Worm (Caenorhabditis elegans): ENCODE results near the gene exp-1.

The exp-1 gene

DNA sequence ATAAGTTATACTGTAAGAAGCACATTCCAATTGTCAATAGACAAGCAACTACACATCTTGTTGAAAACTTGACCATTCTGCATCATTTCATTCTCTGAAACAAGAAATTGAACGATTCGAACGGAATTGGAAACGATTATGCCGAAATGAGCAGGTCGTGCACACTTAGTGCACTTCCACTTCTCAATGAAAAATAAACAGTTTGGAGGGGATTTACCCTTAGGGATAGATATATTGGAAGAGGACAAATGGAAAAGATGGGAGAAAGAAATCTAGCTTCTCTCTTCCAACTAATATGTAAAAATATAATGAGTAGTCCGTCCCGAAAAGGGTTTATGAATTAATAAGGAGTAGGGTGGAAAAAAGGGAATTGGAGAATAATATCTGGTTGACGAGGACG is 8.3 kb upstream of the exp-1 start, which contains the start of gene hst-3.1:
TSS of gene hst-3.1 (minus strand) at position 101 of the 400 bp plus-strand sequence.
- no peak for TF ChIP-seq cog-1 (tag; optimal IDR thresholded peaks at IDR 0.05)
- no peak for TF ChIP-seq ztf-23 (GFP tag; IDR thresholded peaks at IDR 0.05)
- no peak for TF ChIP-seq med-1 (GFP tag; optimal IDR thresholded peaks at IDR 0.05; ENCODE audit: insufficient read depth)
- no peak for TF ChIP-seq T22C8.4 (GFP tag; IDR thresholded peaks at IDR 0.05)
- TF ChIP-seq ref-1 (GFP tag; conservative IDR thresholded peaks at IDR 0.05): no peak
- TF ChIP-seq tab-1 (GFP tag; IDR thresholded peaks at IDR 0.05): no peak
- TF ChIP-seq ztf-29 (GFP tag; IDR thresholded peaks at IDR 0.05): no peak
- TF ChIP-seq klf-2 (GFP tag; conservative IDR thresholded peaks at IDR 0.05): no peak
- no peak for TF ChIP-seq flt-1 (GFP tag; IDR thresholded peaks at IDR 0.05)

DNA sequence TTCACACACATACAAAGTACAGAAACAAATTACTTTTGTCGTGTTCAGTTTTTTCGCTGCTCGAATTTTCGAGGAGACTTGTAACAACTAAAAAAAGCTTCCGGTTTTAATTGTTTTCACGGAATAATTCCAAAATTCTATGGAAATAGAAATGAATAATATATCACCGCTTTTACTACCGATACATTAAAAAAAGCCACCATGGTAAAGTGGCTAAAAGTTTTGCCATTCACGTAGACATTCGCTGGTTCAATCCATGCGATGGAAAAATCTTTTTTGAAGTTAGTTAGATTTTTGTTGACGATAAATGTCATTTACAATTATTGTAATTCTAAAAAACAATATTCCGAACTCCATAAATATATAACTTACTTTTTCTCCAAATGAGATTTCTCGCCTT is 7.8 kb upstream of the exp-1 start:
- no peak for TF ChIP-seq ztf-23 (GFP tag; IDR thresholded peaks at IDR 0.05)
- TF ChIP-seq flt-1 (GFP tag; IDR thresholded peaks at IDR 0.05): no peak

DNA sequence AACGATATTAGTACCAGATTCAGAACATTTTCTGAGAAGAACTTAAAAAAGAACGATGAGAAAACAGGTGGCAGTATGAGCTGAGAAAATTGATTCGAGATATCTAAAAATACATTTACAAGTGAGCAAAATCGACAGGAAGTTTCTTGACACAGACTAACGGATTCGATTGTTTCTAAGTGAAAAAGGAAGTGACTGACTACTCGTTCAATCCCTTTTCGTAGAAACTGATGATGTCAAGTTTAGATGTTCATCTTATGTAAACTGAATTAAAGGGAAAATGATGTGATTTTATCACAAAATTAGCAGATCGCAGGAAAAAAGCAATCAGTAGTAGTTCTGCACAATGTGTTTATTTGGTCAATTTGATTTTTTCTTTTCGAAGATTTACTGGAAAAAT is 4.3 kb upstream of the exp-1 start:
- no peak for TF ChIP-seq med-1 (GFP tag; optimal IDR thresholded peaks at IDR 0.05; ENCODE audit: insufficient read depth)
- TF ChIP-seq ref-1 (GFP tag; conservative IDR thresholded peaks at IDR 0.05): no peak
- no peak for TF ChIP-seq ztf-29 (GFP tag; IDR thresholded peaks at IDR 0.05)
- no peak for TF ChIP-seq klf-2 (GFP tag; conservative IDR thresholded peaks at IDR 0.05)
- TF ChIP-seq T22C8.4 (GFP tag; IDR thresholded peaks at IDR 0.05): no peak

DNA sequence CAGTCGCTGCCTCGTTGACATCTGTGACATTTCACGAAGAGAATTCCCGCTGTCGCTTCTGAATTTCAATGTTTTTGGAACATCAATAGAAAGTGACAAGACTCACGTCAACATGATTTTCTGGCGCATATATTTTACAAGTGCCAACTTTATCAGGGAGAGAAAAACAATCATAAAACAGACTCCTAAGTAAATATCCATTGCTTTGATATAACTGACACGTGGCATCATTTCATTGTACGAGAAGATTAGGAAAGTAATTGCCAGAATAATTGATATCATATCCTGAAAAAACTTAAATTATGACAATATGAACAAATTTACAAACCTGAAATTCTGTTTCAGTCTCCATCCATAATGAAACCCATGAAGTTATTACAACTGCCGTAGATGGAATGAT is 2.8 kb downstream of the exp-1 start:
- TF ChIP-seq T22C8.4 (GFP tag; IDR thresholded peaks at IDR 0.05) (no peak), ref-1 (GFP tag; conservative IDR thresholded peaks at IDR 0.05) (no peak), ztf-23 (GFP tag; IDR thresholded peaks at IDR 0.05) (no peak), cog-1 (tag; optimal IDR thresholded peaks at IDR 0.05) (no peak), flt-1 (GFP tag; IDR thresholded peaks at IDR 0.05) (no peak), tab-1 (GFP tag; IDR thresholded peaks at IDR 0.05) (no peak), klf-2 (GFP tag; conservative IDR thresholded peaks at IDR 0.05) (no peak), med-1 (GFP tag; optimal IDR thresholded peaks at IDR 0.05; ENCODE audit: insufficient read depth) (no peak)

DNA sequence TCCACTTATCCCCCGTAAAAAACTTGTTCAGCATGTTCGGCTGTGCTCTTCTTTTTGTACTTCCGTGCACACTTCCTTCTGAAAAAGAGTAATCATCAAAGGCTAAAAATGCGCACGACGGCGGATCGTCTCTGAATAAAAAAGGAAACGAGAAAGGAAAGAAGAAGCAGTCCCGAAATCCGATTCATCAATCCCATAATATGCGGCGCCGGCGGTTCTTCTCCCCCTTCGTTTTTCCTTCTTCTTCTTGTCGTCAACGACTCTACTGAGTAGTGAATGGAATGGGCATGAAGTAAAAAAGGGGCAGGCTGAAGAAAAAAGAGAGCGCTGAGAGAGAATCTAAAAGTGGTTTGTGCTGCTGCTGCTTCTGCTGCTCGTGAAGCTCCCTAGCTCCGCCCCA is 11.5 kb downstream of the exp-1 start:
- TF ChIP-seq T22C8.4 (GFP tag; IDR thresholded peaks at IDR 0.05) (no peak), ztf-29 (GFP tag; IDR thresholded peaks at IDR 0.05) (no peak), cog-1 (tag; optimal IDR thresholded peaks at IDR 0.05) (no peak), flt-1 (GFP tag; IDR thresholded peaks at IDR 0.05) (no peak), tab-1 (GFP tag; IDR thresholded peaks at IDR 0.05) (no peak), med-1 (GFP tag; optimal IDR thresholded peaks at IDR 0.05; ENCODE audit: insufficient read depth) (no peak), ref-1 (GFP tag; conservative IDR thresholded peaks at IDR 0.05) (no peak), klf-2 (GFP tag; conservative IDR thresholded peaks at IDR 0.05) (no peak), ztf-23 (GFP tag; IDR thresholded peaks at IDR 0.05) (no peak)

DNA sequence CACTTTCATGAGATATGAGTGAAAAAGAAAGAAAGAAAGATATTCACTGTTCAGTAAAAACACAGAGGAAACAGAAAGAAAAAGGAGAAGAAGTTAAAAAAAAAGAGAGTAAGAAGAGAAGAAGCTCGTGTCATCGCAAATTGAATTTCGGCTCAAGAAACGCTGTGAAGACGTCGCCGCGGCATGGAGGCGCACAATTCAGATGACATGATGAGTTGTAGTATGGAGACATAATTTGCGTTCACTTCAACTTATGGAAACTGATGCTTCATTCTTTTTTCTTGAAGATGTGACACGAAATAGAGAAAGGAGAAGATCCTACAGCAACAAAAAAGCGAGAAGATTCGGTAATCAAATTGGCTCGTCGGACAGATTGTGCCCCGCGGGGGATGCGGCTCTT is 12.5 kb downstream of the exp-1 start:
- TF ChIP-seq T22C8.4 (GFP tag; IDR thresholded peaks at IDR 0.05): no peak
- TF ChIP-seq ztf-23 (GFP tag; IDR thresholded peaks at IDR 0.05): no peak
- no peak for TF ChIP-seq cog-1 (tag; optimal IDR thresholded peaks at IDR 0.05)
- no peak for TF ChIP-seq klf-2 (GFP tag; conservative IDR thresholded peaks at IDR 0.05)
- TF ChIP-seq ref-1 (GFP tag; conservative IDR thresholded peaks at IDR 0.05): no peak
- TF ChIP-seq tab-1 (GFP tag; IDR thresholded peaks at IDR 0.05): no peak
- no peak for TF ChIP-seq flt-1 (GFP tag; IDR thresholded peaks at IDR 0.05)
- TF ChIP-seq ztf-29 (GFP tag; IDR thresholded peaks at IDR 0.05): no peak
- TF ChIP-seq med-1 (GFP tag; optimal IDR thresholded peaks at IDR 0.05; ENCODE audit: insufficient read depth): no peak

DNA sequence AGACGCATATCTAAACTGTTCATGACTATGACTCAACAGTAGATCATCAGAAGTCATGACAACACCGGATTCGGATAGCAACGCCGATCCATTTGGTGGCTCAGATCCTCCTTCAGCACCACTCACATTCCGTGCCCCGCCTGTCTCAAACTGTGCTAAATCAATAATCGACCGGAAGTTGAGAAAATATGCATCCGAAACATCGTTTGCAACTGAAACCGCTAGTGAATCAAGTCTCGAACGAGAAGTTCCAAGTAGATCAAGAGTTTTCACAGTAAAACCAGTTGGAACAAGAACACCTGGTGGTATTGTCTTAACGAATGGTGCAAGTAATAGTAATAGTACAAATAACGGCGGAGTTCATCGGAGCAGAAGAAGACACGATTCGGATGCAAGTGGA is 13.8 kb downstream of the exp-1 start:
- TF ChIP-seq tab-1 (GFP tag; IDR thresholded peaks at IDR 0.05) (no peak), klf-2 (GFP tag; conservative IDR thresholded peaks at IDR 0.05) (no peak)

DNA sequence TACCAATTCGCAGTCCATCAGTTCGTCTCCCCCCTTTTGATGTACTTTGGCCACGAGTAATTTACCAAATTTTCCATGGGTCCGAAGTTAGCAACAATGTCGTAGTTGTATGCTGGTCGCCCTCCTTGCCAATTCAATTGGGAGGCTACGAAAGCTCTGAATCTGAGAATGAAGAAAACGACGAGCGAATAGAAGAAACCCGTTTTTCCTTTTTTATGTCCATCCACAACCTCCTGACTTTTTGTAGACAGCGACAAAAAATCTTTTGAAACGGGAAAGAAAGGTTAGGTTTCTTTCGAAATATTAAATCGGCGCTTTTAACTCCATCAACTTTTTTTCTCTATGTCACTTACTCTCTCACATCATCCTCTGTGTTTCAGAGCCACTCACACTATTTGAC is 18.4 kb downstream of the exp-1 start:
- no peak for TF ChIP-seq T22C8.4 (GFP tag; IDR thresholded peaks at IDR 0.05)
- no peak for TF ChIP-seq flt-1 (GFP tag; IDR thresholded peaks at IDR 0.05)
- no peak for TF ChIP-seq ztf-29 (GFP tag; IDR thresholded peaks at IDR 0.05)
- no peak for TF ChIP-seq cog-1 (tag; optimal IDR thresholded peaks at IDR 0.05)

DNA sequence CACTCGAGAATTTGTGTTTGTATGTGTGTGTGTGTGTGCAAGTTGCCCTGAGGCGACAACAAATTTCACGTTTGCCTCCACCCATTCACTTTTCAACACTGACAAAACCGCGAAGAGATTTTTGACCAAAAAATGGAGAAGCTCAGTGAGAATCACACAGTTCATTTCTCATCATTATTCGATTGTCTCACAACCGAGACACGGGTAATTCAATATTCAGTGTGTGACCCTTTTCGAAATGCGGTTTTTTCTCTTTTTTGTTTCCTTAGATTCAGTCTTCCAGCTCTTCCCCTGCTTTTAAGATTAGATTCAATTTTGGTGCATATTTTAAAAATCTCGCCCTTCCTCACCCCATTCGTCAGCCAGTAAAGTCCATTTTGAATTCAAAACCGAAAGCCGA is 21.4 kb downstream of the exp-1 start:
- no peak for TF ChIP-seq ztf-29 (GFP tag; IDR thresholded peaks at IDR 0.05)
- no peak for TF ChIP-seq tab-1 (GFP tag; IDR thresholded peaks at IDR 0.05)
- no peak for TF ChIP-seq T22C8.4 (GFP tag; IDR thresholded peaks at IDR 0.05)

DNA sequence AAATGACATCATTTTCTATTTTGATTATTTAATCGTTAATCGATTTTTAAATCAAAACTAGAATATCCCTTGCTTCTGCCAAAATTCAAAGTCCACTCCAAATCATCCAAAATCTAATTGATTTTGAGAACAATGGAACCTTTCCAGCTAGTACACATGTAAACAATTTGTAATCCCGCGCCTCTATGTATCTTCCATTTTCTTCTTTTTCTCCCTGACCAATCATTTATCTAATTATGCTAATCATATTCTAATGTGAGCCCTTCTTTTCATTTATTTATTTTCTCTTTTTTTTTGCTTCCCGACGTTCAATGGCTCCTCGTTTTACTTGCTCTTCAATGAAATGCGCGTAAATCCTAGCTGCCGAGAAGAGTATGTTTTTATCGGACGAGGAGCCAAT is 22.8 kb downstream of the exp-1 start:
- TF ChIP-seq med-1 (GFP tag; optimal IDR thresholded peaks at IDR 0.05; ENCODE audit: insufficient read depth): no peak

DNA sequence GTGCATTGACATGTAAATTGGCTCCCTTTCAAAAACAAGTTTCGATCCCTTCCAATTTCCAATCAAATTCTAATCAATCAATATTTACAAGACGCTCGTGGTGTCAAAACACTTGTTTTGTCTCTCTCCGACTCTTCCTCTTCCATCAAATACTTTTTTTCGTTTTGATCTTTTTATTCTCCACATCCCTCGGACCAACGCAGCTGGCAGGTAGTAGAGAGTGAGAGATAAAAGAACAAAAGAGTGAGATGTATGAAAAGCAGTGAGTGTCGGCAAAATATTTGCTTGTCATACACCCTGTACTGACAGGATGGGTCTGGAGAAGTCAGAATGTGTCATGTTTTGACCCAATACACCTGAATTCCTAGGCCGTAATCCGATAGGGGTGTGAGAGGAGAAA is 24.2 kb downstream of the exp-1 start:
- TF ChIP-seq tab-1 (GFP tag; IDR thresholded peaks at IDR 0.05) (no peak), ref-1 (GFP tag; conservative IDR thresholded peaks at IDR 0.05) (no peak), flt-1 (GFP tag; IDR thresholded peaks at IDR 0.05) (no peak), klf-2 (GFP tag; conservative IDR thresholded peaks at IDR 0.05) (no peak), med-1 (GFP tag; optimal IDR thresholded peaks at IDR 0.05; ENCODE audit: insufficient read depth) (no peak), T22C8.4 (GFP tag; IDR thresholded peaks at IDR 0.05) (no peak), ztf-23 (GFP tag; IDR thresholded peaks at IDR 0.05) (no peak), ztf-29 (GFP tag; IDR thresholded peaks at IDR 0.05) (no peak), cog-1 (tag; optimal IDR thresholded peaks at IDR 0.05) (no peak)

DNA sequence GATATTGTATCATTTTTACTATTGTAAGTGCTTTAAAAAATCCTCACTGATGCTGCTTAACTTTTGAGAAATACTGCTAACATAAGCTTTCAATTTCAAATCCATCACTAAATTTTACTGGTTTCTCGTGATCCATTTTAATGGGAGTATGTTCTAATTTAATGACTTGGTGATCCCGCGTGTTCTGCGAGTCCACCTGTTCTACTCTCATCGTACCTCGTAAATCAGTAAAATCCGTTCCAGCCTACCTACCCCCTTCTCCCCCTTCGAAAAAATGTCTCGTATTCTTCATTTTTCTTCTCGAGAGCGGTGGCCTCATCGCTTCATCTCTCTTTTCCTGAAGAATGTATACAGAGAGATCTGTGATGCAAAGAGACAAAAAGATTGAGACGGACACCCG is 25.4 kb downstream of the exp-1 start:
- TF ChIP-seq ref-1 (GFP tag; conservative IDR thresholded peaks at IDR 0.05) (no peak), tab-1 (GFP tag; IDR thresholded peaks at IDR 0.05) (no peak), T22C8.4 (GFP tag; IDR thresholded peaks at IDR 0.05) (no peak), flt-1 (GFP tag; IDR thresholded peaks at IDR 0.05) (no peak), cog-1 (tag; optimal IDR thresholded peaks at IDR 0.05) (no peak), med-1 (GFP tag; optimal IDR thresholded peaks at IDR 0.05; ENCODE audit: insufficient read depth) (no peak), klf-2 (GFP tag; conservative IDR thresholded peaks at IDR 0.05) (no peak), ztf-29 (GFP tag; IDR thresholded peaks at IDR 0.05) (no peak), ztf-23 (GFP tag; IDR thresholded peaks at IDR 0.05) (no peak)

All from whole organism, midembryonic.